Worm (Caenorhabditis elegans): ENCODE results near the gene dpy-9.

ce11 chrIV:305101-305500 is 46.1 kb upstream of the dpy-9 start:
- TF ChIP-seq snpc-4 (GFP tag; optimal IDR thresholded peaks at IDR 0.05): no peak
- no peak for TF ChIP-seq snpc-4 (tag; optimal IDR thresholded peaks at IDR 0.05)
- no peak for TF ChIP-seq dpl-1 (GFP tag; optimal IDR thresholded peaks at IDR 0.05)
- no peak for TF ChIP-seq unc-62 (GFP tag; optimal IDR thresholded peaks at IDR 0.05)

Data from whole organism, young adult.